Fruit fly (Drosophila melanogaster): ENCODE data around the gene Ada3.

The Ada3 gene

DNA sequence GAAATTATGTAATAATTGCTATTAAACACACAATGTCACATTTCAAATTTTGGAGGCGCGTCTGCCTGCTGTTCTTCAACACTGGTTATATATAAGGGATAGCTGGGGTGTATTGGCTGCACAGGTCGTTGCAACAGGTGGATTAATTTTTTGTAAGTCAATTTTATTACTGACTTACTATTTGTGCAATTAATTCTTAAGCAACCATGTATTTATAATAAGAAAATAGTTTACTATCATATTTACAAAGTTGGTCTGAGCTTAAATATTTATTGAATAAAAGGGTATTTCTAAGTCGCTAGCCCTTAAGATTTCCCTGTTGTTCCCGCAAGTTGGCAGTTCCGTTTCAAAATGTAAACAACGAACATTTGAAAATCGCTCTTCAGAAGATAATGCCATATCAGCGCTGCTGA lies 7.3 kb downstream of the Ada3 start, which contains the start of gene RhoGAP16F (continued):
- TF ChIP-seq inv (GFP tag; IDR thresholded peaks at IDR 0.05; ENCODE audit: partially characterized antibody) (no peak), CG14965 (GFP tag; optimal IDR thresholded peaks at IDR 0.05; ENCODE audit: borderline replicate concordance) (no peak), Myb (GFP tag; optimal IDR thresholded peaks at IDR 0.05) (peak; percentile 79), CG10543 (GFP tag; optimal IDR thresholded peaks at IDR 0.05) (peak; percentile 84), D19A (tag; optimal IDR thresholded peaks at IDR 0.05) (peak; percentile 94), CTCF (GFP tag; optimal IDR thresholded peaks at IDR 0.05) (peak; percentile 26), jumu (GFP tag; optimal IDR thresholded peaks at IDR 0.05) (peak; percentile 67), tap (tag; optimal IDR thresholded peaks at IDR 0.05) (peak; percentile 76), CG10267 (tag; optimal IDR thresholded peaks at IDR 0.05) (peak; percentile 97), bab2 (GFP tag; optimal IDR thresholded peaks at IDR 0.05) (peak; percentile 82), trh (GFP tag; optimal IDR thresholded peaks at IDR 0.05) (peak; percentile 80), CG1792 (GFP tag; optimal IDR thresholded peaks at IDR 0.05) (peak; percentile 41), vnd (GFP tag; IDR thresholded peaks at IDR 0.05; ENCODE audit: partially characterized antibody) (no peak), CG17568 (GFP tag; optimal IDR thresholded peaks at IDR 0.05) (no peak), CG33557 (GFP tag; optimal IDR thresholded peaks at IDR 0.05) (peak; percentile 75), CG10147 (GFP tag; optimal IDR thresholded peaks at IDR 0.05) (peak; percentile 80), Trl (optimal IDR thresholded peaks at IDR 0.05) (no peak), Trl (GFP tag; optimal IDR thresholded peaks at IDR 0.05) (peak; percentile 78), CG7987 (GFP tag; optimal IDR thresholded peaks at IDR 0.05) (peak; percentile 61), Fer1 (GFP tag; optimal IDR thresholded peaks at IDR 0.05) (peak; percentile 79), ftz-f1 (GFP tag; optimal IDR thresholded peaks at IDR 0.05) (peak; percentile 13), CG10979 (tag; optimal IDR thresholded peaks at IDR 0.05) (peak; percentile 83), ro (GFP tag; IDR thresholded peaks at IDR 0.05) (peak; percentile 24; the same call in 1 of the 2 replicates), ash1 (GFP tag; optimal IDR thresholded peaks at IDR 0.05) (no peak), gcm2 (GFP tag; optimal IDR thresholded peaks at IDR 0.05) (no peak), corto (GFP tag; optimal IDR thresholded peaks at IDR 0.05) (no peak), CG8290 (GFP tag; optimal IDR thresholded peaks at IDR 0.05) (peak; percentile 79), CG8290 (tag; optimal IDR thresholded peaks at IDR 0.05) (peak; percentile 49 to 69), fd3F (GFP tag; optimal IDR thresholded peaks at IDR 0.05) (peak; percentile 69), Eip74EF (GFP tag; optimal IDR thresholded peaks at IDR 0.05) (peak in 1 of 2 experiments; percentile 63), CG4282 (GFP tag; optimal IDR thresholded peaks at IDR 0.05) (peak; percentile 16), crol (GFP tag; IDR thresholded peaks at IDR 0.05) (peak; percentile 29; the same call in 1 of the 2 replicates), CG7963 (GFP tag; IDR thresholded peaks at IDR 0.05; ENCODE audit: partially characterized antibody) (no peak), CG3281 (GFP tag; optimal IDR thresholded peaks at IDR 0.05) (peak; percentile 83), eyg (GFP tag; optimal IDR thresholded peaks at IDR 0.05) (no peak), fru (optimal IDR thresholded peaks at IDR 0.05) (no peak), bcd (GFP tag; optimal IDR thresholded peaks at IDR 0.05) (peak; percentile 84), CG7372 (GFP tag; IDR thresholded peaks at IDR 0.05) (peak; percentile 74), twi (tag; optimal IDR thresholded peaks at IDR 0.05) (peak; percentile 64), nerfin-2 (GFP tag; IDR thresholded peaks at IDR 0.05; ENCODE audit: partially characterized antibody) (no peak), NFAT (GFP tag; IDR thresholded peaks at IDR 0.05) (peak; percentile 84), sqz (GFP tag; optimal IDR thresholded peaks at IDR 0.05) (peak; percentile 63), CG7928 (GFP tag; optimal IDR thresholded peaks at IDR 0.05) (peak; percentile 36), Abd-B (GFP tag; optimal IDR thresholded peaks at IDR 0.05) (peak; percentile 89), tgo (GFP tag; IDR thresholded peaks at IDR 0.05) (peak; percentile 85), ase (GFP tag; IDR thresholded peaks at IDR 0.05) (peak; percentile 49; the same call in 2 of the 3 replicates), hkb (optimal IDR thresholded peaks at IDR 0.05) (no peak), hkb (GFP tag; IDR thresholded peaks at IDR 0.05) (peak; percentile 79), hb (GFP tag; IDR thresholded peaks at IDR 0.05; ENCODE audit: partially characterized antibody) (no peak), B-H2 (GFP tag; optimal IDR thresholded peaks at IDR 0.05) (peak; percentile 79), sna (GFP tag; IDR thresholded peaks at IDR 0.05; ENCODE audit: partially characterized antibody) (no peak), Lim3 (GFP tag; IDR thresholded peaks at IDR 0.05) (peak; percentile 22; the same call in 1 of the 2 replicates)

All from whole organism, embryonic.